Worm (Caenorhabditis elegans) whole organism, L2 larva: ENCODE results near the gene lin-42.
"Not testable (repeated sequence)": the region's sequence is repeated elsewhere in the genome, so short reads cannot be mapped to it uniquely, and the experiment has no call there.

Source experiments
- R02D3.7 ChIP-seq: fragments of 150-350 bp; optimal IDR thresholded peaks from 2 replicates; lab custom pipeline; 2014; ENCODE audit warnings: missing biosample characterization, missing genetic modification characterization
- ama-1 ChIP-seq: fragments of 150-350 bp; optimal IDR thresholded peaks from 2 replicates; lab custom pipeline; 2018; ENCODE audit warnings: inconsistent platforms
- ceh-82 ChIP-seq: fragments of 150-350 bp; optimal IDR thresholded peaks from 2 replicates; lab custom pipeline; 2014; ENCODE audit warnings: missing biosample characterization, missing genetic modification characterization
- egl-27 ChIP-seq: sonication (generic microtip); optimal IDR thresholded peaks from 3 replicates; lab custom pipeline; 2017; ENCODE audit warnings: missing biosample characterization, missing genetic modification reagents, missing genetic modification characterization
- elt-1 ChIP-seq: fragments of 150-350 bp; optimal IDR thresholded peaks from 2 replicates; lab custom pipeline; 2014; ENCODE audit warnings: missing biosample characterization, missing genetic modification characterization
- elt-3 ChIP-seq: sonication (generic microtip); optimal IDR thresholded peaks from 2 replicates; lab custom pipeline; 2017; ENCODE audit warnings: missing biosample characterization, missing genetic modification characterization
- lin-11 ChIP-seq: fragments of 150-350 bp; sonication (generic microtip); optimal IDR thresholded peaks from 2 replicates; lab custom pipeline; 2014; ENCODE audit warnings: missing biosample characterization, missing genetic modification characterization, inconsistent platforms, mixed read lengths
- nhr-77 ChIP-seq: fragments of 150-350 bp; optimal IDR thresholded peaks from 2 replicates; lab custom pipeline; 2014; ENCODE audit warnings: missing biosample characterization, missing genetic modification characterization
- peb-1 ChIP-seq: fragments of 150-350 bp; optimal IDR thresholded peaks from 2 replicates; lab custom pipeline; 2014; ENCODE audit warnings: missing biosample characterization, missing genetic modification characterization
- snpc-4 ChIP-seq: fragments of 150-350 bp; optimal IDR thresholded peaks from 2 replicates; lab custom pipeline; 2014; ENCODE audit warnings: missing biosample characterization, missing genetic modification characterization
- unc-62 ChIP-seq: fragments of 150-350 bp; optimal IDR thresholded peaks from 2 replicates; lab custom pipeline; 2014; ENCODE audit warnings: missing biosample characterization, missing genetic modification reagents, missing genetic modification characterization

DNA sequence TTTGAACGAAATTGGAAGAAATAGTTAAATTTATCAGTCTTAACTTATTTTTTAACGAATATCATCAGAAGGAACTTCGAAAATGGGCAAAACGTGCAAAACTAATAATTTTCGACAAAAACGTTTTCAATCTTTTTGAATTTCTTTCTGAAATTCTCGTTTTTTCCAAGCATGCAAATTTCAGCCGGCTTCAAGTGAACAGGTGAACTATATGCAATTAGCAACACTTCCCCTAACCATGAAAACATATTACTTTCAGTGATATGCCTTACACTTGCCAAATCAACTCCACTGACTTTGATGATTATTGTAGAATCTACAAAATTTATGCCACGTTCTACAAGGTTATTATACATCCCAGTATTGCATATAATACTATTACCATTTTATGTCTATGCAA, 26.2 kb upstream of the lin-42 start, which contains the start of gene srz-63:
- TF ChIP-seq nhr-77 (tag; lab: Kevin White, UChicago); lin-11 (tag; lab: Kevin White, UChicago); egl-27; snpc-4; ceh-82 (tag; lab: Kevin White, UChicago); elt-1 (tag; lab: Kevin White, UChicago); ama-1 (lab: Kevin White, UChicago); peb-1 (tag; lab: Kevin White, UChicago); R02D3.7 (tag; lab: Kevin White, UChicago); elt-3 (tag; lab: Kevin White, UChicago); unc-62: not testable (repeated sequence)
